Worm (Caenorhabditis elegans): ENCODE data around the gene srv-6.

- TF ChIP-seq nhr-237 (tag; optimal IDR thresholded peaks at IDR 0.05) (no peak), alr-1 (tag; optimal IDR thresholded peaks at IDR 0.05) (no peak), zag-1 (tag; optimal IDR thresholded peaks at IDR 0.05) (no peak), lin-11 (tag; optimal IDR thresholded peaks at IDR 0.05) (no peak), ceh-82 (tag; optimal IDR thresholded peaks at IDR 0.05) (no peak), nhr-25 (tag; optimal IDR thresholded peaks at IDR 0.05) (no peak), nhr-10 (tag; optimal IDR thresholded peaks at IDR 0.05) (no peak)
Observed at ce11 chrX:4216894-4217293, 40.0 kb upstream of the srv-6 start, which contains the start of the genes F20B6.10 and hpk-1.
